Worm (Caenorhabditis elegans) whole organism, L4 larva: ENCODE results near the gene hpx-2.
A peak's percentile ranks its signal among the peaks of the same experiment; 100 is the strongest.

Source experiments
- F49E8.2 ChIP-seq: sonication (generic microtip); optimal IDR thresholded peaks from 2 replicates; lab custom pipeline; 2016; ENCODE audit warnings: missing compliant biosample characterization, mild to moderate bottlenecking, missing genetic modification characterization, borderline replicate concordance
- ceh-20 ChIP-seq: fragments of 200-800 bp; sonication (Bioruptor generic); IDR thresholded peaks from 2 replicates; pipeline ENCODE4 v1.3.6; 2022; ENCODE audit warnings: missing genetic modification reagents, missing genetic modification characterization, missing compliant biosample characterization
- ces-1 ChIP-seq: fragments of 150-350 bp; sonication (generic microtip); optimal IDR thresholded peaks from 4 replicates; lab custom pipeline; 2014; ENCODE audit warnings: missing biosample characterization, missing genetic modification reagents, missing genetic modification characterization
- daf-12 ChIP-seq: fragments of 150-350 bp; optimal IDR thresholded peaks from 2 replicates; lab custom pipeline; 2014; ENCODE audit warnings: missing biosample characterization, missing genetic modification reagents, missing genetic modification characterization
- daf-8 ChIP-seq: fragments of 200-800 bp; sonication (Bioruptor generic); IDR thresholded peaks from 2 replicates; pipeline ENCODE4 v1.3.6; 2022; ENCODE audit warnings: missing genetic modification characterization, missing compliant biosample characterization
- fos-1 ChIP-seq: fragments of 150-350 bp; optimal IDR thresholded peaks from 2 replicates; lab custom pipeline; 2014; ENCODE audit warnings: missing biosample characterization, missing genetic modification characterization
- lir-3 ChIP-seq: sonication (generic microtip); optimal IDR thresholded peaks from 2 replicates; lab custom pipeline; 2016; ENCODE audit warnings: mild to moderate bottlenecking, missing genetic modification characterization, missing compliant biosample characterization
- nhr-11 ChIP-seq: fragments of 150-350 bp; optimal IDR thresholded peaks from 2 replicates; lab custom pipeline; 2014; ENCODE audit warnings: missing biosample characterization, missing genetic modification characterization
- nhr-25 ChIP-seq: sonication (generic microtip); optimal IDR thresholded peaks from 2 replicates; lab custom pipeline; 2017; ENCODE audit warnings: missing genetic modification characterization, mild to moderate bottlenecking, missing compliant biosample characterization, antibody characterized with exemption, moderate library complexity, borderline replicate concordance; ENCODE audit not compliant: insufficient read depth
- nhr-28 ChIP-seq: fragments of 150-350 bp; optimal IDR thresholded peaks from 2 replicates; lab custom pipeline; 2014; ENCODE audit warnings: missing biosample characterization, missing genetic modification characterization
- nhr-76 ChIP-seq: fragments of 150-350 bp; optimal IDR thresholded peaks from 2 replicates; lab custom pipeline; 2014; ENCODE audit warnings: missing biosample characterization, missing genetic modification characterization
- pha-4 ChIP-seq, 2 experiments: fragments of 150-350 bp in 1 of 2; fragments of 200-800 bp in 1 of 2; sonication (Bioruptor generic) in 1 of 2; IDR thresholded peaks in 1 of 2; optimal IDR thresholded peaks in 1 of 2; 2 replicates each; pipeline versions ENCODE4 v1.3.6 to Lab custom; 2014 to 2022; ENCODE audit warnings: missing genetic modification characterization in 2 of 2, missing genetic modification reagents in 2 of 2, missing biosample characterization in 1 of 2, missing compliant biosample characterization in 1 of 2
- snpc-4 ChIP-seq: fragments of 150-350 bp; optimal IDR thresholded peaks from 2 replicates; lab custom pipeline; 2014; ENCODE audit warnings: missing biosample characterization, missing genetic modification characterization
- zag-1 ChIP-seq: fragments of 150-350 bp; optimal IDR thresholded peaks from 2 replicates; lab custom pipeline; 2014; ENCODE audit warnings: missing biosample characterization, missing genetic modification characterization

DNA sequence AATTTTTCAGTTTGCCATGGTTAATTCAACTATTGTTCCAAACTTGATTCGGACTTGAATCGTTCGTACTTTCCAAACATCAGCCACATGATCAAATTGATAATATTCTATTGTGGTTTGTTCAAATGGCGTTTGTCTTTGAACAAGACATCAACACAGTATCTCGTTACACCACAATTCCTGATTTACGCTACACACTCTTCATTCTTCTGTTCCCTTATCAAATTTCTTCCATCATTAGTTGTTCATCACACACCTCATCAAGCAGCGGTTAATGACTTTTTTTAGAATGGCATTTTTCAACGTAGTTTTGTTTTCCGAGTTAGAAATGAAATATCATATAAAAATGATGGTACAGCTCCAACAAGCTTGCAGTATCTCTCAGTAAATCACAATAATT lies 28.0 kb downstream of the hpx-2 start:
- TF ChIP-seq ces-1 (GFP tag; lab: Kevin White, UChicago) (no peak), nhr-11 (tag; lab: Kevin White, UChicago) (no peak), daf-12 (tag; lab: Kevin White, UChicago) (no peak), zag-1 (tag; lab: Kevin White, UChicago) (no peak), F49E8.2 (tag; lab: Kevin White, UChicago) (no peak), lir-3 (tag; lab: Kevin White, UChicago) (no peak), nhr-25 (no peak), ceh-20 (peak; percentile 12; the same call in 1 of the 2 replicates), nhr-28 (tag; lab: Kevin White, UChicago) (peak; percentile 95), snpc-4 (tag; lab: Kevin White, UChicago) (no peak), fos-1 (tag; lab: Kevin White, UChicago) (no peak), daf-8 (GFP tag; lab: Robert Waterston, UW) (no peak), pha-4 (GFP tag; IDR thresholded peaks at IDR 0.05; lab: Robert Waterston, UW) (no peak), pha-4 (tag; optimal IDR thresholded peaks at IDR 0.05; lab: Kevin White, UChicago) (no peak), nhr-76 (no peak)
